Worm (Caenorhabditis elegans) whole organism, late embryonic: ENCODE data around the gene C06E4.3.

Experiments
- F13H6.1 ChIP-seq: sonication (generic microtip); optimal IDR thresholded peaks from 2 replicates; lab custom pipeline; 2016; ENCODE audit warnings: missing genetic modification characterization, missing compliant biosample characterization
- K02D7.2 ChIP-seq: sonication (generic microtip); optimal IDR thresholded peaks from 2 replicates; lab custom pipeline; 2017; ENCODE audit warnings: mild to moderate bottlenecking, missing genetic modification characterization, missing compliant biosample characterization
- K09A11.1 ChIP-seq: sonication (generic microtip); optimal IDR thresholded peaks from 2 replicates; lab custom pipeline; 2017; ENCODE audit warnings: antibody characterized with exemption, mild to moderate bottlenecking, missing genetic modification characterization, missing compliant biosample characterization; ENCODE audit not compliant: insufficient read depth
- Y22D7AL.16 ChIP-seq: sonication (generic microtip); optimal IDR thresholded peaks from 2 replicates; lab custom pipeline; 2016; ENCODE audit warnings: missing genetic modification characterization, missing compliant biosample characterization
- ceh-14 ChIP-seq: sonication (generic microtip); optimal IDR thresholded peaks from 2 replicates; lab custom pipeline; 2016; ENCODE audit warnings: missing genotype, missing genetic modification characterization, missing compliant biosample characterization
- ceh-19 ChIP-seq: fragments of 200-800 bp; sonication (Bioruptor generic); optimal IDR thresholded peaks from 2 replicates; lab custom pipeline; 2018; ENCODE audit warnings: mild to moderate bottlenecking, missing genetic modification characterization, missing compliant biosample characterization
- ceh-2 ChIP-seq: sonication (generic microtip); optimal IDR thresholded peaks from 2 replicates; lab custom pipeline; 2016; ENCODE audit warnings: missing genotype, missing genetic modification characterization, missing compliant biosample characterization
- ceh-24 ChIP-seq: sonication (generic microtip); optimal IDR thresholded peaks from 2 replicates; lab custom pipeline; 2016; ENCODE audit warnings: mild to moderate bottlenecking, missing genetic modification characterization, missing compliant biosample characterization
- ceh-34 ChIP-seq: sonication (generic microtip); optimal IDR thresholded peaks from 2 replicates; lab custom pipeline; 2016; ENCODE audit warnings: mild to moderate bottlenecking, missing genetic modification characterization, missing compliant biosample characterization
- ceh-6 ChIP-seq: fragments of 200-800 bp; sonication (Bioruptor generic); optimal IDR thresholded peaks from 2 replicates; lab custom pipeline; 2018; ENCODE audit warnings: mild to moderate bottlenecking, missing genetic modification characterization, missing compliant biosample characterization
- ceh-9 ChIP-seq: sonication (generic microtip); optimal IDR thresholded peaks from 2 replicates; lab custom pipeline; 2016; ENCODE audit warnings: mild to moderate bottlenecking, missing genetic modification characterization, inconsistent platforms, missing compliant biosample characterization
- dmd-4 ChIP-seq: sonication (generic microtip); optimal IDR thresholded peaks from 2 replicates; lab custom pipeline; 2016; ENCODE audit warnings: borderline replicate concordance, missing genetic modification characterization, missing compliant biosample characterization
- dve-1 ChIP-seq: sonication (generic microtip); optimal IDR thresholded peaks from 2 replicates; lab custom pipeline; 2017; ENCODE audit warnings: antibody characterized with exemption, mild to moderate bottlenecking, missing genetic modification characterization, missing compliant biosample characterization
- elt-2 ChIP-seq: sonication (generic microtip); optimal IDR thresholded peaks from 2 replicates; lab custom pipeline; 2016; ENCODE audit warnings: missing genetic modification reagents, missing genetic modification characterization, missing compliant biosample characterization
- elt-4 ChIP-seq: sonication (generic microtip); optimal IDR thresholded peaks from 2 replicates; lab custom pipeline; 2016; ENCODE audit warnings: missing genetic modification characterization, missing compliant biosample characterization
- ets-4 ChIP-seq: sonication (generic microtip); optimal IDR thresholded peaks from 2 replicates; lab custom pipeline; 2016; ENCODE audit warnings: missing genetic modification characterization, missing compliant biosample characterization
- eyg-1 ChIP-seq: sonication (generic microtip); optimal IDR thresholded peaks from 2 replicates; lab custom pipeline; 2016; ENCODE audit warnings: missing genotype, missing genetic modification characterization, missing compliant biosample characterization
- fax-1 ChIP-seq: sonication (generic microtip); optimal IDR thresholded peaks from 2 replicates; lab custom pipeline; 2016; ENCODE audit warnings: missing genotype, missing genetic modification characterization, missing compliant biosample characterization
- fkh-6 ChIP-seq: sonication (generic microtip); optimal IDR thresholded peaks from 2 replicates; lab custom pipeline; 2016; ENCODE audit warnings: missing genetic modification characterization, missing compliant biosample characterization
- gmeb-2 ChIP-seq: sonication (generic microtip); optimal IDR thresholded peaks from 2 replicates; lab custom pipeline; 2016; ENCODE audit warnings: missing genetic modification characterization, inconsistent platforms, missing compliant biosample characterization
- hlh-13 ChIP-seq: fragments of 200-800 bp; sonication (Bioruptor generic); optimal IDR thresholded peaks from 2 replicates; lab custom pipeline; 2018; ENCODE audit warnings: mild to moderate bottlenecking, missing genetic modification characterization, missing compliant biosample characterization
- hlh-15 ChIP-seq: sonication (generic microtip); optimal IDR thresholded peaks from 2 replicates; lab custom pipeline; 2016; ENCODE audit warnings: missing genetic modification characterization, missing compliant biosample characterization
- hlh-6 ChIP-seq: sonication (generic microtip); optimal IDR thresholded peaks from 2 replicates; lab custom pipeline; 2016; ENCODE audit warnings: missing genotype, missing genetic modification characterization, missing compliant biosample characterization
- lim-6 ChIP-seq: sonication (generic microtip); optimal IDR thresholded peaks from 2 replicates; lab custom pipeline; 2016; ENCODE audit warnings: missing genetic modification characterization, missing compliant biosample characterization
- lin-11 ChIP-seq: fragments of 200-800 bp; sonication (Bioruptor generic); optimal IDR thresholded peaks from 2 replicates; lab custom pipeline; 2018; ENCODE audit warnings: mild to moderate bottlenecking, missing genetic modification characterization, missing compliant biosample characterization
- madf-2 ChIP-seq: sonication (generic microtip); optimal IDR thresholded peaks from 2 replicates; lab custom pipeline; 2017; ENCODE audit warnings: missing genetic modification characterization, missing compliant biosample characterization
- mec-3 ChIP-seq: sonication (generic microtip); optimal IDR thresholded peaks from 2 replicates; lab custom pipeline; 2016; ENCODE audit warnings: borderline replicate concordance, missing genetic modification characterization, missing compliant biosample characterization
- nhr-232 ChIP-seq: sonication (generic microtip); optimal IDR thresholded peaks from 2 replicates; lab custom pipeline; 2016; ENCODE audit warnings: missing genetic modification characterization, missing compliant biosample characterization
- npax-4 ChIP-seq: sonication (generic microtip); optimal IDR thresholded peaks from 2 replicates; lab custom pipeline; 2016; ENCODE audit warnings: missing genetic modification characterization, missing compliant biosample characterization
- odd-2 ChIP-seq: sonication (generic microtip); optimal IDR thresholded peaks from 2 replicates; lab custom pipeline; 2017; ENCODE audit warnings: antibody characterized with exemption, mild to moderate bottlenecking, missing genetic modification characterization, missing compliant biosample characterization
- pag-3 ChIP-seq: sonication (generic microtip); optimal IDR thresholded peaks from 2 replicates; lab custom pipeline; 2016; ENCODE audit warnings: missing compliant biosample characterization, missing genetic modification characterization, borderline replicate concordance
- pat-9 ChIP-seq: fragments of 200-800 bp; sonication (Bioruptor generic); optimal IDR thresholded peaks from 2 replicates; lab custom pipeline; 2018; ENCODE audit warnings: mild to moderate bottlenecking, missing genetic modification characterization, moderate library complexity, missing compliant biosample characterization
- pha-2 ChIP-seq: sonication (generic microtip); optimal IDR thresholded peaks from 2 replicates; lab custom pipeline; 2017; ENCODE audit warnings: mild to moderate bottlenecking, missing genetic modification characterization, missing compliant biosample characterization
- pha-4 ChIP-seq: fragments of 150-350 bp; optimal IDR thresholded peaks from 2 replicates; lab custom pipeline; 2018; ENCODE audit warnings: missing biosample characterization, missing genetic modification reagents, missing genetic modification characterization
- pros-1 ChIP-seq: fragments of 150-350 bp; optimal IDR thresholded peaks from 2 replicates; lab custom pipeline; 2014; ENCODE audit warnings: missing biosample characterization, missing genetic modification reagents, missing genetic modification characterization
- ref-2 ChIP-seq: sonication (generic microtip); optimal IDR thresholded peaks from 2 replicates; lab custom pipeline; 2016; ENCODE audit warnings: missing genetic modification characterization, missing compliant biosample characterization
- sox-4 ChIP-seq: sonication (generic microtip); optimal IDR thresholded peaks from 2 replicates; lab custom pipeline; 2017; ENCODE audit warnings: mild to moderate bottlenecking, missing genetic modification characterization, inconsistent platforms, missing compliant biosample characterization
- syd-9 ChIP-seq: sonication (generic microtip); optimal IDR thresholded peaks from 2 replicates; lab custom pipeline; 2016; ENCODE audit warnings: mild to moderate bottlenecking, missing genetic modification characterization, moderate library complexity, missing compliant biosample characterization
- tbx-2 ChIP-seq: sonication (generic microtip); optimal IDR thresholded peaks from 2 replicates; lab custom pipeline; 2016; ENCODE audit warnings: missing genetic modification characterization, missing compliant biosample characterization
- tbx-7 ChIP-seq: sonication (generic microtip); optimal IDR thresholded peaks from 2 replicates; lab custom pipeline; 2016; ENCODE audit warnings: missing genotype, missing genetic modification characterization, missing compliant biosample characterization
- unc-55 ChIP-seq: sonication (generic microtip); optimal IDR thresholded peaks from 2 replicates; lab custom pipeline; 2017; ENCODE audit warnings: missing biosample characterization, missing genetic modification reagents, missing genetic modification characterization
- zip-5 ChIP-seq: sonication (generic microtip); optimal IDR thresholded peaks from 2 replicates; lab custom pipeline; 2016; ENCODE audit warnings: missing genetic modification characterization, missing compliant biosample characterization
- ztf-16 ChIP-seq: sonication (generic microtip); optimal IDR thresholded peaks from 2 replicates; lab custom pipeline; 2017; ENCODE audit warnings: missing genetic modification characterization, missing compliant biosample characterization

Gene C06E4.3

ce11 chrIV:7230198-7230597 is 30.5 kb upstream of the C06E4.3 start, which contains the start of gene cap-1 (continued):
- TF ChIP-seq tbx-7 (tag; lab: Kevin White, UChicago) (no peak), hlh-15 (tag; lab: Kevin White, UChicago) (no peak), tbx-2 (tag; lab: Kevin White, UChicago) (peak; percentile 79), ceh-2 (tag; lab: Kevin White, UChicago) (peak; percentile 46), Y22D7AL.16 (tag; lab: Kevin White, UChicago) (no peak), pag-3 (tag; lab: Kevin White, UChicago) (no peak), K02D7.2 (tag; lab: Kevin White, UChicago) (no peak), elt-2 (tag; lab: Kevin White, UChicago) (peak; percentile 43), nhr-232 (tag; lab: Kevin White, UChicago) (no peak), fkh-6 (no peak), npax-4 (tag; lab: Kevin White, UChicago) (no peak), fax-1 (tag; lab: Kevin White, UChicago) (peak; percentile 63), unc-55 (GFP tag; lab: Kevin White, UChicago) (no peak), hlh-13 (GFP tag; lab: Kevin White, UChicago) (no peak), ztf-16 (tag; lab: Kevin White, UChicago) (no peak)
- TF ChIP-seq, all 69 proteins: peak for 19

DNA sequence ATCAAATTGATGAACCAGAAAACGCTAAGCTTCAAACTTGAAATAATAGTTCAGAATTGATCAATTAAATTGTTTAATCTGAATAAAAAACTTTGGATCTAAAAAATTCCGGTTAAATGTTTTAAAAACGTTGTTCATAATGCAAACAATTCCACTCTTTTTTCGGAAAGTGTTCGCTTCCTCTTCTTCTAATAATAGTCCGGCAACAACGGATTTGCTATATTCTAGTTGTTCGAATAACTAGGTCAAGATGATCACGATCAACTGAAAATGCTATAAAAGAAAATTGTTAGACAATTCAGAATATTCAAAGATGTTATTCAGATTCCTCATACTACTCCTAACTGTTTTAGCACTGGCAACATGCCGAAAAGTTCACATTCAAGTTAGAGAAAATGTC is 29.7 kb upstream of the C06E4.3 start, which contains the start of gene D2024.4:
D2024.4 (plus strand) TSS at position 301 of the 400 bp plus-strand sequence.
- TF ChIP-seq zip-5 (tag; lab: Kevin White, UChicago) (no peak), pha-4 (tag; lab: Kevin White, UChicago) (no peak), ceh-14 (tag; lab: Kevin White, UChicago) (no peak), ceh-2 (tag; lab: Kevin White, UChicago) (no peak), mec-3 (tag; lab: Kevin White, UChicago) (no peak), ceh-19 (GFP tag; lab: Kevin White, UChicago) (no peak), gmeb-2 (no peak), F13H6.1 (tag; lab: Kevin White, UChicago) (no peak), dve-1 (tag; lab: Kevin White, UChicago) (no peak), odd-2 (no peak), K02D7.2 (tag; lab: Kevin White, UChicago) (no peak)

ce11 chrIV:7233566-7234014 is 27.1 kb upstream of the C06E4.3 start:
- TF ChIP-seq pat-9 (tag; lab: Kevin White, UChicago) (no peak), pha-2 (no peak), ceh-9 (tag; lab: Kevin White, UChicago) (no peak), hlh-15 (tag; lab: Kevin White, UChicago) (no peak), pros-1 (tag; lab: Kevin White, UChicago) (no peak), odd-2 (no peak), ceh-2 (tag; lab: Kevin White, UChicago) (no peak), ceh-6 (no peak), npax-4 (tag; lab: Kevin White, UChicago) (no peak), syd-9 (no peak)

DNA sequence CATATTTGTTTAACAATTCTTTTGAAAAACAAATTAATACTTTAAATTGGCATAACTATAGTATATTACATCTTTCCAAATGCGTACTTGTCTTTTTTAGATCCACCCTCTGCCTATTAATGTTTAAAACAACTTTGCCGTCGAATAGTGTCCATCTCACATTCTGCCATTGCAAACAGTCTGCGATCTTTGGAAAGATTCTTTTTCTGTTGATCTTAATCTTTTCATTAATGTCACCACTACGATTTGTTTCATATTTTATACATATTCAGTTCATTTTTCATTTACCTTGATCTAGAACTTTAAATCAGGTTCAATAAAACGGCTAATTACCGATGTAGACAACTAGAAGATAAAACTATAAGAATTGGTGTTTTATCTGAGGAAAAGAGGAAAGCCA is 26.1 kb upstream of the C06E4.3 start:
- TF ChIP-seq tbx-7 (tag; lab: Kevin White, UChicago) (no peak), pat-9 (tag; lab: Kevin White, UChicago) (no peak), ets-4 (no peak), madf-2 (tag; lab: Kevin White, UChicago) (no peak), npax-4 (tag; lab: Kevin White, UChicago) (no peak)

ce11 chrIV:7235382-7235917 is 25.2 kb upstream of the C06E4.3 start:
- no peak for TF ChIP-seq fax-1 (tag; lab: Kevin White, UChicago)
- no peak for TF ChIP-seq ceh-24 (tag; lab: Kevin White, UChicago)
- no peak for TF ChIP-seq elt-4 (tag; lab: Kevin White, UChicago)
- TF ChIP-seq madf-2 (tag; lab: Kevin White, UChicago) = no peak
- TF ChIP-seq lin-11 (tag; lab: Kevin White, UChicago) = no peak
- peak; percentile 45 for TF ChIP-seq ref-2 (tag; lab: Kevin White, UChicago)
- TF ChIP-seq ceh-34 (tag; lab: Kevin White, UChicago) = peak; percentile 83
- peak; percentile 12 for TF ChIP-seq ets-4
- peak; percentile 9 for TF ChIP-seq ceh-2 (tag; lab: Kevin White, UChicago)
- peak; percentile 67 for TF ChIP-seq dmd-4 (tag; lab: Kevin White, UChicago)
- TF ChIP-seq F13H6.1 (tag; lab: Kevin White, UChicago) = peak; percentile 52
- peak; percentile 6 for TF ChIP-seq tbx-7 (tag; lab: Kevin White, UChicago)
- TF ChIP-seq hlh-6 (tag; lab: Kevin White, UChicago) = peak; percentile 27
- TF ChIP-seq lim-6 (tag; lab: Kevin White, UChicago) = no peak
- TF ChIP-seq K09A11.1 = no peak
- TF ChIP-seq zip-5 (tag; lab: Kevin White, UChicago) = no peak
- TF ChIP-seq sox-4 = no peak
- TF ChIP-seq eyg-1 = peak; percentile 24
